Fruit fly (Drosophila melanogaster): ENCODE measurements around the gene CG6865.

Gene CG6865

dm6 chr3L:18867521-18867920 lies 4.1 kb downstream of the CG6865 start, which contains the start of gene Dysb (continued):
- TF ChIP-seq Deaf1 (tag; optimal IDR thresholded peaks at IDR 0.05) (peak; percentile 64), CG6683 (GFP tag; optimal IDR thresholded peaks at IDR 0.05) (peak; percentile 73), CG4282 (GFP tag; optimal IDR thresholded peaks at IDR 0.05) (no peak), exex (tag; optimal IDR thresholded peaks at IDR 0.05) (peak; percentile 57), CG4404 (GFP tag; IDR thresholded peaks at IDR 0.05) (no peak), nerfin-1 (tag; optimal IDR thresholded peaks at IDR 0.05) (peak; percentile 76), CkIIα-i1 (GFP tag; IDR thresholded peaks at IDR 0.05) (no peak), CG13296 (GFP tag; optimal IDR thresholded peaks at IDR 0.05) (peak; percentile 92), Dref (GFP tag; IDR thresholded peaks at IDR 0.05) (peak; percentile 32; the same call in 1 of the 2 replicates), sima (GFP tag; optimal IDR thresholded peaks at IDR 0.05) (no peak), so (GFP tag; IDR thresholded peaks at IDR 0.05) (peak; percentile 89), CG5953 (GFP tag; IDR thresholded peaks at IDR 0.05) (peak; percentile 91), CG32772 (GFP tag; IDR thresholded peaks at IDR 0.05) (peak; percentile 86), nmo (GFP tag; optimal IDR thresholded peaks at IDR 0.05) (peak; percentile 80), CG31441 (GFP tag; IDR thresholded peaks at IDR 0.05) (peak; percentile 94), peb (GFP tag; IDR thresholded peaks at IDR 0.05) (peak; percentile 73), al (GFP tag; IDR thresholded peaks at IDR 0.05) (peak; percentile 85), CG15479 (GFP tag; optimal IDR thresholded peaks at IDR 0.05) (no peak), CG9876 (GFP tag; optimal IDR thresholded peaks at IDR 0.05) (no peak), Lpt (GFP tag; optimal IDR thresholded peaks at IDR 0.05) (no peak), HmgD (GFP tag; optimal IDR thresholded peaks at IDR 0.05) (no peak), CG15601 (tag; optimal IDR thresholded peaks at IDR 0.05) (peak; percentile 86), CG2202 (tag; optimal IDR thresholded peaks at IDR 0.05) (peak; percentile 58), CG11504 (tag; optimal IDR thresholded peaks at IDR 0.05) (peak; percentile 90), maf-S (GFP tag; optimal IDR thresholded peaks at IDR 0.05) (peak; percentile 27), psq (GFP tag; optimal IDR thresholded peaks at IDR 0.05) (peak; percentile 73), Hey (tag; optimal IDR thresholded peaks at IDR 0.05) (no peak), CG31365 (tag; optimal IDR thresholded peaks at IDR 0.05) (peak; percentile 60), CG12659 (GFP tag; optimal IDR thresholded peaks at IDR 0.05) (peak; percentile 91), Sin3A (optimal IDR thresholded peaks at IDR 0.05) (no peak), CG17328 (GFP tag; IDR thresholded peaks at IDR 0.05) (peak; percentile 94), gfzf (GFP tag; optimal IDR thresholded peaks at IDR 0.05) (no peak), CG10321 (GFP tag; IDR thresholded peaks at IDR 0.05) (peak; percentile 66), dimm (GFP tag; IDR thresholded peaks at IDR 0.05) (peak; percentile 60), CG7271 (tag; optimal IDR thresholded peaks at IDR 0.05) (peak; percentile 47), NC2α (GFP tag; optimal IDR thresholded peaks at IDR 0.05) (no peak), ssp (GFP tag; IDR thresholded peaks at IDR 0.05) (no peak; the same call in none of the 2 replicates), CG16863 (GFP tag; optimal IDR thresholded peaks at IDR 0.05) (peak; percentile 16), CG12071 (GFP tag; optimal IDR thresholded peaks at IDR 0.05) (peak; percentile 79), zfh1 (GFP tag; IDR thresholded peaks at IDR 0.05) (peak; percentile 93), E2f1 (GFP tag; IDR thresholded peaks at IDR 0.05) (peak; percentile 91), CG3847 (GFP tag; IDR thresholded peaks at IDR 0.05) (peak; percentile 85), gcm (GFP tag; optimal IDR thresholded peaks at IDR 0.05) (peak; percentile 93), esg (GFP tag; conservative IDR thresholded peaks at IDR 0.05) (peak; percentile 84), CG15514 (GFP tag; optimal IDR thresholded peaks at IDR 0.05) (peak; percentile 85), toy (GFP tag; IDR thresholded peaks at IDR 0.05) (peak; percentile 77; the same call in 1 of the 2 replicates), CG10543 (GFP tag; optimal IDR thresholded peaks at IDR 0.05) (peak; percentile 83), lilli (GFP tag; optimal IDR thresholded peaks at IDR 0.05) (peak; percentile 84), crol (GFP tag; IDR thresholded peaks at IDR 0.05) (no peak), Taf1 (GFP tag; IDR thresholded peaks at IDR 0.05) (peak; percentile 71; the same call in 1 of the 2 replicates), tll (GFP tag; optimal IDR thresholded peaks at IDR 0.05) (no peak), tna (GFP tag; IDR thresholded peaks at IDR 0.05; ENCODE audit: partially characterized antibody) (no peak)
